Worm (Caenorhabditis elegans): ENCODE results near the gene chil-27.

The chil-27 gene

DNA sequence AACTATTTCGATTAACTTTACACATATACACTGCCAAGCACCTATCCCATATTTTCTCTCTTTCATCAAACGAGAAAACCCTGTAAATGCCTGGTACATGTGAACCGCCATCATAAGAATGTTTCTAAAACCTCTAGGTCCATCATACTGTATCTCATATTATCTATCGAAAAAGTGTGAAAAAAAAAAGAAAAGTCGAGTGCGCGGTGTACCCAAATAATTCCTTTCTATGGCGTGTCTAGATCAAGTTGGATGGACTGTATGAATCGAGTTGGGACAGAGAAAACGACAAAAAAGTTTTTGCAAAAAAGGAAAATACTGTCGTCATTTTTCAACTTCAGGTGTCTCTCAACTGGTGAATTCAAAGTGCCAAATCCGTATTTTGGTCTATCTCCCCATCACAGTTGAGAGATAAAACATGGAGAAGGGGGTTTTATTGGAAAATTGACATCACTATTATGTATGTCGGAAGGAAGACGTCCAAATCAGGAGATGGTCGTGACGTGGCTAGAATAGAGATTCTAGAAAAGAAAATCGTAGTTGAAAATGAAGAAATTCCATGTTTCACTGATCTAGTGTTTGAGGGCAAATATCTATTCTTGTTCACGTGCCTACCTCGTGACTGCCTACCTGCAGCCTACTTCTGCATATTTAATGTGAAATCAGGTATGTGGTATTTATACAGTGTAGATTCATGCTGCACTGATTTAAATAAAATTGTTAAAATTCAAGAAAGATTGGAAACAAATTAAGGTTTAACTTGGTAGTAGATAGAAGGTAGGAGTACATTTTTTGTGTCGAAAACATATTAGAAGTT, 15.8 kb downstream of the chil-27 start:
- TF ChIP-seq gmeb-2 (tag; optimal IDR thresholded peaks at IDR 0.05), result no peak
- no peak for TF ChIP-seq unc-3 (GFP tag; conservative IDR thresholded peaks at IDR 0.05)
- TF ChIP-seq unc-3 (tag; optimal IDR thresholded peaks at IDR 0.05), result no peak
- TF ChIP-seq odd-2 (tag; optimal IDR thresholded peaks at IDR 0.05), result no peak
- no peak for TF ChIP-seq ama-1 (optimal IDR thresholded peaks at IDR 0.05)
- no peak for TF ChIP-seq T23F11.4 (GFP tag; optimal IDR thresholded peaks at IDR 0.05)
- no peak for TF ChIP-seq sdc-2 (tag; optimal IDR thresholded peaks at IDR 0.05)
- TF ChIP-seq elt-4 (tag; optimal IDR thresholded peaks at IDR 0.05), result no peak
- TF ChIP-seq hlh-30 (tag; optimal IDR thresholded peaks at IDR 0.05; ENCODE audit: insufficient read depth), result no peak
- TF ChIP-seq che-1 (tag; optimal IDR thresholded peaks at IDR 0.05), result no peak
- no peak for TF ChIP-seq tbx-2 (tag; optimal IDR thresholded peaks at IDR 0.05)
- TF ChIP-seq dmd-4 (tag; optimal IDR thresholded peaks at IDR 0.05; ENCODE audit: borderline replicate concordance), result no peak
- no peak for TF ChIP-seq tbx-7 (tag; optimal IDR thresholded peaks at IDR 0.05)
- no peak for TF ChIP-seq pros-1 (tag; optimal IDR thresholded peaks at IDR 0.05)
- TF ChIP-seq elt-2 (tag; optimal IDR thresholded peaks at IDR 0.05), result no peak
- TF ChIP-seq nfya-1 (tag; optimal IDR thresholded peaks at IDR 0.05), result no peak
- no peak for TF ChIP-seq Y22D7AL.16 (tag; optimal IDR thresholded peaks at IDR 0.05)
- TF ChIP-seq ceh-22 (tag; optimal IDR thresholded peaks at IDR 0.05), result no peak

DNA sequence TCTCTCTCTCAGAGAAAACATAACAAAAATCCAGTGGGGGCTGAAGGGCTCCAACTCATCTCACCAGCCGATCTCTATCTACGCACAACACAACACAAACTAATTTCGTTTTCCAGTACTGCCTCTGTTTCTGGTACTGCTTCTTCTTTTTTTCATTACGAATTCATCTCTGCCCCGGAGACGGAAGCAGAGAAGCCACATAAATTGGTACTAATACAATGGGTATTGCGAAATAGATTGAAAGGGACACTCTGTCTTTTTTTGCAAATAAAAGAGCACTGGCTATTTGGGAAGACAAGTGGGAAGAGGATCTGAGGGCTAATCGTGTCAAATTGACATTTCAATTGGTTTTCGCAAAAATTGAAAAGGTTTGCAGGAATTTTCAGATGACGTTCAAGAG, 19.6 kb downstream of the chil-27 start:
- TF ChIP-seq ceh-31 (tag; optimal IDR thresholded peaks at IDR 0.05), result peak; percentile 18
- no peak for TF ChIP-seq hlh-13 (GFP tag; optimal IDR thresholded peaks at IDR 0.05)
- no peak for TF ChIP-seq ceh-19 (GFP tag; optimal IDR thresholded peaks at IDR 0.05)
- no peak for TF ChIP-seq nfya-1 (tag; optimal IDR thresholded peaks at IDR 0.05)
- TF ChIP-seq lim-6 (tag; optimal IDR thresholded peaks at IDR 0.05), result peak; percentile 1
- TF ChIP-seq K02D7.2 (tag; optimal IDR thresholded peaks at IDR 0.05), result no peak
- no peak for TF ChIP-seq odd-2 (tag; optimal IDR thresholded peaks at IDR 0.05)
- TF ChIP-seq elt-2 (tag; optimal IDR thresholded peaks at IDR 0.05), result no peak
- TF ChIP-seq ceh-48 (tag; optimal IDR thresholded peaks at IDR 0.05), result no peak
- no peak for TF ChIP-seq C08G9.2 (tag; optimal IDR thresholded peaks at IDR 0.05)
- no peak for TF ChIP-seq ceh-30 (tag; optimal IDR thresholded peaks at IDR 0.05)
- TF ChIP-seq npax-4 (tag; optimal IDR thresholded peaks at IDR 0.05), result no peak
- no peak for TF ChIP-seq fax-1 (tag; optimal IDR thresholded peaks at IDR 0.05)
- peak; percentile 13 for TF ChIP-seq ceh-14 (tag; optimal IDR thresholded peaks at IDR 0.05)
- TF ChIP-seq unc-42 (tag; optimal IDR thresholded peaks at IDR 0.05), result peak; percentile 75
- TF ChIP-seq ztf-16 (tag; optimal IDR thresholded peaks at IDR 0.05), result no peak
- TF ChIP-seq pat-9 (tag; optimal IDR thresholded peaks at IDR 0.05), result no peak
- TF ChIP-seq F13H6.1 (tag; optimal IDR thresholded peaks at IDR 0.05), result no peak
- no peak for TF ChIP-seq ets-4 (tag; optimal IDR thresholded peaks at IDR 0.05)
- TF ChIP-seq ceh-2 (tag; optimal IDR thresholded peaks at IDR 0.05), result no peak
- TF ChIP-seq lin-11 (tag; optimal IDR thresholded peaks at IDR 0.05), result no peak

DNA sequence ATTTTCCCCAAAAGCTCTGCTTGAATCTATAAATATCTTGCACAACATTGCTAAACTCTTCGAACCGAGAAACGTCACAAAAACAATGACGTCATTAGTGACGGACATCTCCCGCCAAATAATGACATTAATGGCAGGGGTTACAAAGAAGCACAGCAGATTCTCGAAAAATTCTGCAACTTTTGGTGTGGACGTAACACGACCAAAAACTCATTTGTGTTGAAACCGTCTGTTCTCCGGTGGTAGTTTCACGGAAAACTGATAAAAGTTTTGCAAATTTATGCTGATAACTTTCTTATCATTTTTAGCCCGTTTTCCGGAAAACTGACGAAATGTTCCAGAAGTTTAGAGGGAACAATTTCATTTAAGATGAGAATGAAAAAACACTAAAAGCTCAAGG, 20.9 kb downstream of the chil-27 start:
- no peak for TF ChIP-seq pax-1 (tag; optimal IDR thresholded peaks at IDR 0.05)
- peak; percentile 4 for TF ChIP-seq elt-2 (tag; optimal IDR thresholded peaks at IDR 0.05)
- TF ChIP-seq unc-42 (tag; optimal IDR thresholded peaks at IDR 0.05), result peak; percentile 29

DNA sequence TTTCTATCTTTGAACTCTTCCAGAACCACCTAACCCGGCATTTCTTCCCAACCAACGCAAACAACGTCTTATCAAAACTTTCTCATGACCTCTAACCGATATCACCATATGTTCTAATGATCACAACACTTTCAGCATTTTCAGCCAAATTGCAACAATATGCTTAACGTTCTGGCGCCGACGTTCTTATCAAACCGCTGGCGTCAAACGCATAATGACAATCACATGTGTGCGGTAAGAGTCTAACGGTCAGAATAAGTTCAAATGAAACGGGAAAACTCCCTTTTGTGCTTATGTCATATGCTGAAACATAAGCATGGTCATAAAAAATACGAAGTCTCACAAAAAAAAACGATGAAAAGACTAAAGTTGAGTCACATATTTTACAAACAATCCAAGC, 23.3 kb downstream of the chil-27 start:
- TF ChIP-seq dve-1 (tag; optimal IDR thresholded peaks at IDR 0.05), result no peak
- no peak for TF ChIP-seq ceh-24 (tag; optimal IDR thresholded peaks at IDR 0.05)
- TF ChIP-seq elt-2 (tag; optimal IDR thresholded peaks at IDR 0.05), result peak; percentile 50
- no peak for TF ChIP-seq mec-3 (tag; optimal IDR thresholded peaks at IDR 0.05; ENCODE audit: borderline replicate concordance)
